Fruit fly (Drosophila melanogaster): Measurements from ENCODE around the gene CG32512.
A peak's percentile ranks its signal among the peaks of the same experiment; 100 is the strongest.

Gene CG32512

DNA sequence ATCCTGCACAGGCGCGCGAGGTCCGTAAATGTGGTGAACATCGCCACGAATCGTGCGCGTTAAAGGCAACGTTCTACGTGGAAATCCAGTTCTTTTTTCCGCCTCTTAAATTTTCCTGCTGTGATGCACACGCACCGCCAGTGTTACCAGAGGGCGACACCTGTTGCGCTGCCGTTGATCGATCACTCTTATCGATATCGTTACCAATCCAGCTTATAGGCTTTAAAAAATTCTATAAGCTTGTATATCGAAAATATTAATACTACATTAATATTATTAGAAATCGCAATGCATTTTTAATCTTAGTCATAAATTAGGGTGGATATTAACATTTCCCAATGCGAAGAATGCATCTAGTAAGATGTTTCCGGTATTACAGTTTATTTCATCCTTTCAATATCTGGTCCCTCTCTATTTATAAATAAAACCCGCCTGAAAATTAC, 35.5 kb downstream of the CG32512 start, which contains the start of gene CG1529 (continued):
- TF ChIP-seq CG9797 (GFP tag; optimal IDR thresholded peaks at IDR 0.05) (peak; percentile 59), CG8290 (GFP tag; optimal IDR thresholded peaks at IDR 0.05) (peak; percentile 40), CG8290 (tag; optimal IDR thresholded peaks at IDR 0.05) (peak in 1 of 2 experiments; percentile 10), CG4617 (GFP tag; optimal IDR thresholded peaks at IDR 0.05; ENCODE audit: borderline replicate concordance) (peak; percentile 10), pzg (GFP tag; optimal IDR thresholded peaks at IDR 0.05) (peak; percentile 48), C15 (GFP tag; IDR thresholded peaks at IDR 0.05) (no peak), CG13287 (GFP tag; IDR thresholded peaks at IDR 0.05; ENCODE audit: partially characterized antibody) (peak; percentile 56), CG4707 (GFP tag; optimal IDR thresholded peaks at IDR 0.05) (no peak), amos (GFP tag; IDR thresholded peaks at IDR 0.05; ENCODE audit: partially characterized antibody) (peak; percentile 41; the same call in 1 of the 2 replicates), Med (GFP tag) (peak; percentile 16), Scr (GFP tag; IDR thresholded peaks at IDR 0.05; ENCODE audit: partially characterized antibody) (peak; percentile 51; the same call in 1 of the 2 replicates), Dll (GFP tag; IDR thresholded peaks at IDR 0.05; ENCODE audit: partially characterized antibody) (0 out of 4 replicates have a peak, but pooled peaks have one; percentile 56), inv (GFP tag; IDR thresholded peaks at IDR 0.05; ENCODE audit: partially characterized antibody) (peak; percentile 53), trem (tag; optimal IDR thresholded peaks at IDR 0.05) (peak; percentile 13), bbx (GFP tag; IDR thresholded peaks at IDR 0.05; ENCODE audit: partially characterized antibody) (peak; percentile 35; the same call in 1 of the 2 replicates), sima (GFP tag; optimal IDR thresholded peaks at IDR 0.05) (no peak), nmo (GFP tag; optimal IDR thresholded peaks at IDR 0.05) (peak; percentile 17), CG16813 (GFP tag; IDR thresholded peaks at IDR 0.05; ENCODE audit: partially characterized antibody) (peak; percentile 27; the same call in 1 of the 3 replicates), mirr (GFP tag; optimal IDR thresholded peaks at IDR 0.05) (no peak), HLH4C (GFP tag; IDR thresholded peaks at IDR 0.05; ENCODE audit: partially characterized antibody) (peak; percentile 51), CG14710 (tag; optimal IDR thresholded peaks at IDR 0.05) (peak; percentile 18)

DNA sequence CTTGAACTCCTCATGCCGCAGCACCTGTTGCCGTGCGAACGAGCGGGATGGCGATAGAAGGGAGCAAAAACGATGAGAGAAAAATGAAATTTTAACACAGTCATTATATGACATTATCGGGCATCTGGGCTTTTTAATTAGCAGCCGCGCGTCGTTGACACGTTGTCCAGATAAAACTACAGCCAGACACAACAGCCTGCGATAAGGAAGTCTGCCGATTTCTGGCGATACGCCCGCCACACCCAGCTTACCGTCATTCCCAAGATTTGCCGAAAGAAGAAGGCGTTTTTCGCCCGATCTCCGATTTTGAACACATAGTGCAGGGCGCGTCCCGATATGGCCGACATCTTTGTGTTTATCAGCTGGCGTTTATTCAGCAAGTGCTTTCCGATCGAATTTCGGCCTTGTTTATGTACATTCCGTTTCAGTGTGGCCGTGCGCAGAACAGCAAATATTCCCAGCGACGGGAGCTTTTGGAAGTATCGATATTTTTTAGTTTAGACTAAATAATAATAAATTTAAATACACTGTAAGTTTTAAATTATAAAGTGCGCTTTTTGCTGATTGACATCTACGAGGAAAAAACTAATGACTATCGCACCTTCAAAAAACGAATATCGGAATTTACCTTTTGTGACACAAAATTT, 39.3 kb downstream of the CG32512 start, which contains the start of gene CG1532:
CG1532 (minus strand) TSS at position 433 of the 647 bp plus-strand sequence.
- 0 out of 3 replicates have a peak, but pooled peaks have one; percentile 26 for TF ChIP-seq CG34422 (GFP tag; IDR thresholded peaks at IDR 0.05)
- peak; percentile 40 for TF ChIP-seq CG1529 (GFP tag; optimal IDR thresholded peaks at IDR 0.05)
- no peak for TF ChIP-seq Hand (GFP tag; optimal IDR thresholded peaks at IDR 0.05)
- TF ChIP-seq CG4730 (GFP tag; IDR thresholded peaks at IDR 0.05), result no peak
- TF ChIP-seq gro (GFP tag; optimal IDR thresholded peaks at IDR 0.05), result no peak
- no peak for TF ChIP-seq CG15601 (tag; optimal IDR thresholded peaks at IDR 0.05)
- TF ChIP-seq CG12769 (tag; optimal IDR thresholded peaks at IDR 0.05), result peak; percentile 29
- no peak for TF ChIP-seq shn (GFP tag; optimal IDR thresholded peaks at IDR 0.05)
- peak; percentile 83 for TF ChIP-seq Med (GFP tag)
- no peak for TF ChIP-seq CG17912 (GFP tag; optimal IDR thresholded peaks at IDR 0.05)
- no peak for TF ChIP-seq Dip2 (GFP tag; IDR thresholded peaks at IDR 0.05)
- TF ChIP-seq CrebB (tag; optimal IDR thresholded peaks at IDR 0.05), result no peak
- TF ChIP-seq Vsx1 (GFP tag; optimal IDR thresholded peaks at IDR 0.05), result peak; percentile 78
- TF ChIP-seq Hr39 (optimal IDR thresholded peaks at IDR 0.05), result no peak
- TF ChIP-seq ato (GFP tag; IDR thresholded peaks at IDR 0.05; ENCODE audit: partially characterized antibody), result no peak; the same call in 1 of the 2 replicates
- TF ChIP-seq amos (GFP tag; IDR thresholded peaks at IDR 0.05; ENCODE audit: partially characterized antibody), result peak; percentile 51; the same call in 1 of the 2 replicates
- TF ChIP-seq kah (GFP tag; optimal IDR thresholded peaks at IDR 0.05), result no peak
- TF ChIP-seq CG10654 (GFP tag; optimal IDR thresholded peaks at IDR 0.05), result no peak
- no peak for TF ChIP-seq jing (GFP tag; optimal IDR thresholded peaks at IDR 0.05)
- no peak for TF ChIP-seq oc (tag; optimal IDR thresholded peaks at IDR 0.05)
- no peak for TF ChIP-seq gcm2 (GFP tag; optimal IDR thresholded peaks at IDR 0.05)
- TF ChIP-seq vvl (GFP tag; IDR thresholded peaks at IDR 0.05), result 0 out of 2 replicates have a peak, but pooled peaks have one; percentile 30
- no peak for TF ChIP-seq CG7372 (GFP tag; IDR thresholded peaks at IDR 0.05)
- TF ChIP-seq dpn (GFP tag; optimal IDR thresholded peaks at IDR 0.05), result no peak
- no peak for TF ChIP-seq z (GFP tag; IDR thresholded peaks at IDR 0.05)
- no peak for TF ChIP-seq CG13424 (tag; optimal IDR thresholded peaks at IDR 0.05)
- TF ChIP-seq CG2875 (GFP tag; optimal IDR thresholded peaks at IDR 0.05), result no peak
- TF ChIP-seq seq (GFP tag; IDR thresholded peaks at IDR 0.05), result no peak
- no peak for TF ChIP-seq lola (GFP tag; optimal IDR thresholded peaks at IDR 0.05)

Measured in whole organism, embryonic.